Worm (Caenorhabditis elegans): ENCODE measurements around the gene F11E6.4.
A peak's percentile ranks its signal among the peaks of the same experiment; 100 is the strongest.

- peak; percentile 57 for TF ChIP-seq aha-1 (tag)
- TF ChIP-seq pha-4 (GFP tag; IDR thresholded peaks at IDR 0.05), result no peak
- no peak for TF ChIP-seq pha-4 (tag; optimal IDR thresholded peaks at IDR 0.05)
Measured at ce11 chrIV:17440001-17440400, 30.2 kb downstream of the F11E6.4 start, which contains the start of gene C06A12.19.

Data from whole organism, L4 larva.